Worm (Caenorhabditis elegans) whole organism, midembryonic: Measurements from ENCODE around the gene F36A4.1.

ENCODE experiments used
- T22C8.4 ChIP-seq: fragments of 200-800 bp; sonication (Bioruptor generic); IDR thresholded peaks from 2 replicates; pipeline ENCODE4 v1.3.6; 2022; ENCODE audit warnings: missing genetic modification characterization, missing compliant biosample characterization
- cog-1 ChIP-seq: sonication (generic microtip); optimal IDR thresholded peaks from 2 replicates; lab custom pipeline; 2016; ENCODE audit warnings: missing genetic modification characterization, missing compliant biosample characterization
- flt-1 ChIP-seq: fragments of 200-800 bp; sonication (Bioruptor generic); IDR thresholded peaks from 2 replicates; pipeline ENCODE4 v1.3.6; 2022; ENCODE audit warnings: missing genetic modification characterization, missing compliant biosample characterization
- klf-2 ChIP-seq: fragments of 200-800 bp; sonication (Bioruptor generic); conservative IDR thresholded peaks from 2 replicates; pipeline ENCODE4 v1.3.6; 2022; ENCODE audit warnings: missing genetic modification reagents, missing genetic modification characterization, missing compliant biosample characterization
- med-1 ChIP-seq: sonication (generic microtip); optimal IDR thresholded peaks from 2 replicates; lab custom pipeline; 2017; ENCODE audit warnings: missing genetic modification characterization, mild to moderate bottlenecking, missing compliant biosample characterization, antibody characterized with exemption, missing genetic modification reagents; ENCODE audit not compliant: insufficient read depth
- ref-1 ChIP-seq: fragments of 200-800 bp; sonication (Bioruptor generic); conservative IDR thresholded peaks from 2 replicates; pipeline ENCODE4 v1.3.6; 2022; ENCODE audit warnings: missing genetic modification reagents, missing genetic modification characterization, missing compliant biosample characterization
- tab-1 ChIP-seq: fragments of 200-800 bp; sonication (Bioruptor generic); IDR thresholded peaks from 2 replicates; pipeline ENCODE4 v1.3.6; 2022; ENCODE audit warnings: missing genetic modification characterization, missing compliant biosample characterization
- ztf-23 ChIP-seq: fragments of 200-800 bp; sonication (Bioruptor generic); IDR thresholded peaks from 2 replicates; pipeline ENCODE4 v1.3.6; 2022; ENCODE audit warnings: missing genetic modification reagents, missing genetic modification characterization, missing compliant biosample characterization
- ztf-29 ChIP-seq: fragments of 200-800 bp; sonication (Bioruptor generic); IDR thresholded peaks from 2 replicates; pipeline ENCODE4 v1.3.6; 2022; ENCODE audit warnings: missing genetic modification reagents, missing genetic modification characterization, missing compliant biosample characterization

The F36A4.1 gene

DNA sequence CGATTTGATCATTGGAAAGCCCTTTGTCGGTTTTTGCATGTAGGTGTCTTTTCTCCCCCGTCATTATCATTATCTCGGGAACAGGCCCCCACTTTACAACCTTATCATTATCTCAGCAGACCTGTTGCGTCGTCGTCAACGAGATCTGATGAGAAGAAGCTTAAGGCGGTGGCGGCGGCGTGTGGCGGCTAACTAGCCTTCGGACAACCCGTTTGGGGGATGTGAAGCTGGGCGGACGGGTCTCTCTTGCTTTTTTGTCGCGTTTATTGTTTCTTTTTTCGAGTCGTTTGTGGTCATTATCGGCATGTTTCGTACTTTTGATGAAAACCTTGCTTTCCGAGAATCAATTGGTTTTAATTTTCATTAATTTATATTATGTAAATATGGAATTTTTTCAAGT lies 27.7 kb downstream of the F36A4.1 start:
- TF ChIP-seq flt-1 (GFP tag; lab: Robert Waterston, UW) (no peak), med-1 (GFP tag; lab: Kevin White, UChicago) (no peak), cog-1 (tag; lab: Kevin White, UChicago) (no peak), klf-2 (no peak), tab-1 (GFP tag; lab: Robert Waterston, UW) (no peak), ref-1 (GFP tag; lab: Robert Waterston, UW) (no peak), T22C8.4 (GFP tag; lab: Robert Waterston, UW) (no peak), ztf-23 (no peak), ztf-29 (GFP tag; lab: Robert Waterston, UW) (no peak)

ce11 chrIV:4301202-4301601 lies 28.9 kb downstream of the F36A4.1 start, which contains the start of gene lgc-22:
Gene lgc-22 (plus strand): TSS chrIV:4301306.
- peak; percentile 41; the same call in 1 of the 2 replicates for TF ChIP-seq tab-1 (GFP tag; lab: Robert Waterston, UW)
- TF ChIP-seq T22C8.4 (GFP tag; lab: Robert Waterston, UW): no peak

- TF ChIP-seq ztf-23 (no peak), ref-1 (GFP tag; lab: Robert Waterston, UW) (no peak), flt-1 (GFP tag; lab: Robert Waterston, UW) (no peak), klf-2 (no peak), ztf-29 (GFP tag; lab: Robert Waterston, UW) (no peak), med-1 (GFP tag; lab: Kevin White, UChicago) (no peak), cog-1 (tag; lab: Kevin White, UChicago) (no peak), T22C8.4 (GFP tag; lab: Robert Waterston, UW) (no peak), tab-1 (GFP tag; lab: Robert Waterston, UW) (no peak)
Observed at ce11 chrIV:4306317-4306716, 34.0 kb downstream of the F36A4.1 start.

DNA sequence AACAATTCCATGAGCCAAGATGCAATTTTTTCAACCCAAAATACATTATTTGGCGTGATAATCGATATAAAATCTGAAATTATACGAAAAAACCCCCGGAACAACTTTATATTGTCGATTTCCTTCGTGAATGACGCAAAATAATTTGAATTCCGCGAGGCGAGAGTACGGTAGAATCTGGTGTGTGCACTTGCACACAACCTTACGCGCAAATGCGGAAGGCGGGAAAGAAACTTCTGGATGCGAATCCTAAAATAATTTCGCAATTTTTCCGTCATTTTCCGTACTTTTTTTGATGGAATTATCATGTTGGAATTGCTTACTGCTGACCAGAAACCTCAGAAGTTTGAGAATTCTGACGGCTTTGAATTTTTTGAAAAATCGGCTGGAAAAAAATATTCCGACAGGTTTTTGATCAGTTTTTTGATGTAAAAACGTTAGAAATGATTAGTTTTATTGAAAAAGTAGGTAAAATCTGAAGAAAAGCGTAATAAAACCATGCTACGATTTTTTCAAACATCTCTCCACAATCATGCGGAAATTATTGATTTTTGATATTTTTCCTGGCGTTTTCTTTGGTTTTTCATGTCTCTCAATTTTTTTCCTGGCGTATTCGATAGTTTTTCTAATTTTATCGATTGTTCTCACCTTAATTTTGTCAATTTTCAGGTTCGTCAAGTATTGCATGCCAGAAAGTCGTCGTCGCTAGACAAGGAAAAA lies 35.1 kb downstream of the F36A4.1 start, which contains the start of gene set-9:
Gene set-9 (plus strand): TSS at position 670 of the 720 bp plus-strand sequence.
- TF ChIP-seq T22C8.4 (GFP tag; lab: Robert Waterston, UW) (no peak), ref-1 (GFP tag; lab: Robert Waterston, UW) (no peak), tab-1 (GFP tag; lab: Robert Waterston, UW) (no peak), flt-1 (GFP tag; lab: Robert Waterston, UW) (no peak), cog-1 (tag; lab: Kevin White, UChicago) (no peak), med-1 (GFP tag; lab: Kevin White, UChicago) (no peak), ztf-23 (no peak), klf-2 (no peak), ztf-29 (GFP tag; lab: Robert Waterston, UW) (no peak)

ce11 chrIV:4316813-4317408 lies 44.6 kb downstream of the F36A4.1 start, which contains the start of gene Y24D9B.1:
Gene Y24D9B.1 (plus strand): TSS chrIV:4317358.
- TF ChIP-seq med-1 (GFP tag; lab: Kevin White, UChicago): no peak

- TF ChIP-seq T22C8.4 (GFP tag; lab: Robert Waterston, UW) (peak; percentile 79), klf-2 (no peak), ztf-23 (no peak)
Observed at ce11 chrIV:4317638-4318037, 45.4 kb downstream of the F36A4.1 start.

DNA sequence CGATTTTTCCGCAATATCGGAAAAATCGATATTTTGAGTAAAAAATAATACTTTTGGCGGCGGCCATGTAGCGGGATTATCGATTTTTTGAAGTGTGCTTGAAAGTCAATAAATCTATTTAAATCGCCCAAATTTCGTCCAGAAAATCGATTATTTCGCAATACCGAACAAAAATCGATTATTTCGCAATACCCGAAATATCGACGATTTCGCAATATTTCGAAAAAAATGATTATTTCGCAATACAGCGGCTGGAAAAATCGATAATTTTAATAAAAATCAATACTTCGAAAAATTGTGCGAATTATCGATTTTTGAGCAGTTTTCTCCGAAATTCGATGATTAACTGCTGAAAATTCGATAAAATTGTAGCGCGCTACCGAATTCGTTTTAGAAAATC lies 45.8 kb downstream of the F36A4.1 start:
- no peak for TF ChIP-seq cog-1 (tag; lab: Kevin White, UChicago)
- no peak for TF ChIP-seq flt-1 (GFP tag; lab: Robert Waterston, UW)
- TF ChIP-seq klf-2: no peak
- TF ChIP-seq ztf-23: no peak
- no peak for TF ChIP-seq ztf-29 (GFP tag; lab: Robert Waterston, UW)
- no peak; the same call in 1 of the 2 replicates for TF ChIP-seq T22C8.4 (GFP tag; lab: Robert Waterston, UW)
- no peak for TF ChIP-seq ref-1 (GFP tag; lab: Robert Waterston, UW)
- no peak for TF ChIP-seq med-1 (GFP tag; lab: Kevin White, UChicago)
- no peak for TF ChIP-seq tab-1 (GFP tag; lab: Robert Waterston, UW)

DNA sequence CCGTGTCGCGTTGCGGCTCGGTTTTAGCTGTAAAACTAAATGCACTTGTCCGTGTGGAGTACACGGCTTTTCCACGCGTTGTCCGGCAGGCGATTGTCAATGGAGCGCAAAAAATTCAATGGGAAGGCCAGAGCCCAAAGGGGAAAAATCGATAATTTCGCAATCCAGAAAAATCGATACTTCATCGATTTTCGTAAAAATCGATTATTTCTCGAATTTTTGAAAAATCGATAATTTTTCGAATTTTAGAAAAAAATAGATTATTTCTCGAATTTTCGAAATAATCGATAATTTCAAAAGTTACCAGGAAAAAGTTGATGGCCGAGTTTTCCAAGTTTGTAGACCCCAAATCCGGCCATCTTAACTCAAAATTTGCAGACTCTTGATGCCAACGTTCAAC lies 47.2 kb downstream of the F36A4.1 start:
- TF ChIP-seq cog-1 (tag; lab: Kevin White, UChicago) (no peak), T22C8.4 (GFP tag; lab: Robert Waterston, UW) (peak; percentile 93)
